In the genomic region with DNA sequence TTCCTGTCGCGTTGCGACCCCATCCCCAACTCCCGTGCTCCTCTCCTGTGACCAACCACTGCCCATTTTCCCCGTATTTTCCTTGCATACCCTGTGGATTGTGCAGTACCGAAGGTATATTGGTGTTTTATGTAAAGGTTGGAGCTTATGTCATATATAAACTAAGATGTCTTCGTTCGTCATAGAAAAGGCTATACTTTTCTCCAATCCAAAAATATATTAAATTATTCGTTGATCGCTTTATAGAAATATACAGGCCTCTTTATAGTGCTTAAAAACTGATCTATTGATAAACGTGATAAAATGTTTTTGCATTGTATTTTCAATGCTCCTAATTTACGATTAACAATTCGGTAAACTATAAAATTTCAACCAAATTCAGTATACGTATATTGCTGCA, we compare ENCODE assay signal across 3 fruit fly cellular contexts.
TF ChIP-seq lines count a peak whose summit lies in the region.

No protein-coding gene starts in this region.

- no peak for TF ChIP-seq CTCF in whole organism, embryonic (GFP tag; optimal IDR thresholded peaks at IDR 0.05; lab: Kevin White, UChicago)

TF ChIP-seq in whole organism, embryonic, 481 proteins besides CTCF, POLR2A, EP300 and RAD21:
- no peak for TF ChIP-seq Ada2b (GFP tag; IDR thresholded peaks at IDR 0.05; lab: Robert Waterston, UW)
- TF ChIP-seq Dek (tag; optimal IDR thresholded peaks at IDR 0.05; lab: Kevin White, UChicago), result no peak
- TF ChIP-seq peb (GFP tag; IDR thresholded peaks at IDR 0.05; lab: Robert Waterston, UW), result no peak
- TF ChIP-seq CG2120 (GFP tag; optimal IDR thresholded peaks at IDR 0.05; lab: Kevin White, UChicago), result peak; percentile 22
- no peak for TF ChIP-seq CG3838 (GFP tag; optimal IDR thresholded peaks at IDR 0.05; lab: Kevin White, UChicago)
- peak; percentile 60 for TF ChIP-seq sens (GFP tag; lab: Kevin White, UChicago)
- TF ChIP-seq lab (GFP tag; optimal IDR thresholded peaks at IDR 0.05; lab: Kevin White, UChicago), result peak; percentile 2
- TF ChIP-seq Hmr (GFP tag; optimal IDR thresholded peaks at IDR 0.05; lab: Kevin White, UChicago), result peak; percentile 17
- TF ChIP-seq cato (GFP tag; optimal IDR thresholded peaks at IDR 0.05; lab: Kevin White, UChicago; ENCODE audit: borderline replicate concordance), result no peak
- peak; percentile 65 for TF ChIP-seq D19B (GFP tag; optimal IDR thresholded peaks at IDR 0.05; lab: Kevin White, UChicago)
- TF ChIP-seq Hr51 (GFP tag; optimal IDR thresholded peaks at IDR 0.05; lab: Kevin White, UChicago), result peak in 1 of 2 experiments; percentile 6
- TF ChIP-seq CG18599 (GFP tag; optimal IDR thresholded peaks at IDR 0.05; lab: Kevin White, UChicago), result peak; percentile 57
- TF ChIP-seq Jarid2 (GFP tag; optimal IDR thresholded peaks at IDR 0.05; lab: Kevin White, UChicago), result no peak
- 0 out of 3 replicates have a peak, but pooled peaks have one; percentile 20 for TF ChIP-seq row (GFP tag; IDR thresholded peaks at IDR 0.05; lab: Robert Waterston, UW)
- peak; percentile 20 for TF ChIP-seq gem (tag; optimal IDR thresholded peaks at IDR 0.05; lab: Kevin White, UChicago)
- peak; percentile 29 for TF ChIP-seq CG11504 (tag; optimal IDR thresholded peaks at IDR 0.05; lab: Kevin White, UChicago)
- no peak for TF ChIP-seq insv (GFP tag; optimal IDR thresholded peaks at IDR 0.05; lab: Kevin White, UChicago)
- TF ChIP-seq sim (GFP tag; IDR thresholded peaks at IDR 0.05; lab: Robert Waterston, UW), result no peak
- TF ChIP-seq ham (GFP tag; IDR thresholded peaks at IDR 0.05; lab: Robert Waterston, UW), result no peak

TF ChIP-seq in whole organism, prepupa, 60 proteins besides CTCF, POLR2A, EP300 and RAD21:
- TF ChIP-seq cyc (GFP tag; optimal IDR thresholded peaks at IDR 0.05; lab: Kevin White, UChicago) (no peak), CG11294 (GFP tag; IDR thresholded peaks at IDR 0.05; lab: Robert Waterston, UW) (no peak), vri (GFP tag; optimal IDR thresholded peaks at IDR 0.05; lab: Kevin White, UChicago) (no peak), Sox14 (GFP tag; optimal IDR thresholded peaks at IDR 0.05; lab: Kevin White, UChicago) (no peak), Hr4 (GFP tag; optimal IDR thresholded peaks at IDR 0.05; lab: Kevin White, UChicago) (peak; percentile 6), CG6854 (GFP tag; optimal IDR thresholded peaks at IDR 0.05; lab: Kevin White, UChicago) (no peak), CG10669 (GFP tag; optimal IDR thresholded peaks at IDR 0.05; lab: Kevin White, UChicago) (no peak), Eip78C (GFP tag; lab: Kevin White, UChicago) (peak; percentile 38), CG16779 (tag; optimal IDR thresholded peaks at IDR 0.05; lab: Kevin White, UChicago) (no peak), CG3919 (GFP tag; optimal IDR thresholded peaks at IDR 0.05; lab: Kevin White, UChicago) (no peak)
TF ChIP-seq in whole organism, prepupa: peak in this region for 2.

TF ChIP-seq in whole organism, pupa, 21 proteins besides CTCF, POLR2A, EP300 and RAD21:
- peak; percentile 0 for TF ChIP-seq CG14655 (GFP tag; optimal IDR thresholded peaks at IDR 0.05; lab: Kevin White, UChicago)
- TF ChIP-seq EcR (GFP tag; optimal IDR thresholded peaks at IDR 0.05; lab: Kevin White, UChicago), result no peak
- TF ChIP-seq Ets98B (GFP tag; IDR thresholded peaks at IDR 0.05; lab: Robert Waterston, UW), result no peak
- no peak for TF ChIP-seq CG17806 (tag; optimal IDR thresholded peaks at IDR 0.05; lab: Kevin White, UChicago)
- no peak for TF ChIP-seq CG32121 (GFP tag; IDR thresholded peaks at IDR 0.05; lab: Robert Waterston, UW)
